Worm (Caenorhabditis elegans): ENCODE data around the gene ins-21.

ce11 chrIII:10056033-10056432 is 32.5 kb downstream of the ins-21 start, which contains the start of gene T16G12.10:
- TF ChIP-seq isw-1 (GFP tag; IDR thresholded peaks at IDR 0.05) (no peak), zag-1 (tag; optimal IDR thresholded peaks at IDR 0.05) (no peak), nhr-12 (tag; optimal IDR thresholded peaks at IDR 0.05) (no peak), sup-37 (GFP tag; optimal IDR thresholded peaks at IDR 0.05) (no peak), mdl-1 (tag; optimal IDR thresholded peaks at IDR 0.05) (no peak), C04F5.9 (tag; optimal IDR thresholded peaks at IDR 0.05) (no peak), ces-1 (GFP tag; optimal IDR thresholded peaks at IDR 0.05) (no peak), ceh-82 (tag; optimal IDR thresholded peaks at IDR 0.05) (no peak), skn-1 (tag; optimal IDR thresholded peaks at IDR 0.05) (no peak), pqm-1 (tag; optimal IDR thresholded peaks at IDR 0.05) (no peak), snpc-4 (tag; optimal IDR thresholded peaks at IDR 0.05) (no peak)
